Worm (Caenorhabditis elegans) whole organism, early embryonic: ENCODE measurements around the gene srj-24.

Experiments used
- B0310.2 ChIP-seq: sonication (generic microtip); optimal IDR thresholded peaks from 2 replicates; lab custom pipeline; 2016; ENCODE audit warnings: mild to moderate bottlenecking, missing genetic modification characterization, missing compliant biosample characterization
- F13C5.2 ChIP-seq: sonication (generic microtip); optimal IDR thresholded peaks from 2 replicates; lab custom pipeline; 2017; ENCODE audit warnings: mild to moderate bottlenecking, missing genetic modification characterization, inconsistent platforms, missing compliant biosample characterization
- aly-1 ChIP-seq: sonication (generic microtip); optimal IDR thresholded peaks from 2 replicates; lab custom pipeline; 2016; ENCODE audit warnings: missing genetic modification characterization, missing compliant biosample characterization
- ama-1 ChIP-seq: fragments of 150-350 bp; optimal IDR thresholded peaks from 2 replicates; lab custom pipeline; 2014
- ceh-13 ChIP-seq: fragments of 200-800 bp; sonication (Bioruptor generic); optimal IDR thresholded peaks from 2 replicates; lab custom pipeline; 2018; ENCODE audit warnings: mild to moderate bottlenecking, missing genetic modification characterization, missing compliant biosample characterization
- ceh-36 ChIP-seq: sonication (generic microtip); optimal IDR thresholded peaks from 2 replicates; lab custom pipeline; 2016; ENCODE audit warnings: missing genetic modification characterization, inconsistent platforms, missing compliant biosample characterization
- ets-7 ChIP-seq: sonication (generic microtip); optimal IDR thresholded peaks from 2 replicates; lab custom pipeline; 2016; ENCODE audit warnings: missing genotype, missing genetic modification characterization, missing compliant biosample characterization
- flt-1 ChIP-seq: fragments of 200-800 bp; sonication (Bioruptor generic); IDR thresholded peaks from 2 replicates; pipeline ENCODE4 v1.3.6; 2022; ENCODE audit warnings: missing genetic modification characterization, missing compliant biosample characterization
- hmbx-1 ChIP-seq: sonication (generic microtip); optimal IDR thresholded peaks from 2 replicates; lab custom pipeline; 2016; ENCODE audit warnings: mild to moderate bottlenecking, missing genetic modification characterization, missing compliant biosample characterization
- hmg-4 ChIP-seq: fragments of 200-800 bp; sonication (Bioruptor generic); optimal IDR thresholded peaks from 2 replicates; lab custom pipeline; 2018; ENCODE audit warnings: mild to moderate bottlenecking, missing genetic modification characterization, missing compliant biosample characterization
- hnd-1 ChIP-seq: sonication (generic microtip); optimal IDR thresholded peaks from 2 replicates; lab custom pipeline; 2016; ENCODE audit warnings: missing genetic modification characterization, missing compliant biosample characterization
- pes-1 ChIP-seq: fragments of 200-800 bp; sonication (Bioruptor generic); IDR thresholded peaks from 2 replicates; pipeline ENCODE4 v1.3.6; 2022; ENCODE audit warnings: missing genetic modification reagents, missing genetic modification characterization, missing compliant biosample characterization
- scrt-1 ChIP-seq: fragments of 200-800 bp; sonication (Bioruptor generic); IDR thresholded peaks from 2 replicates; pipeline ENCODE4 v1.3.6; 2022; ENCODE audit warnings: missing genetic modification characterization, missing compliant biosample characterization
- sea-1 ChIP-seq: fragments of 200-800 bp; sonication (Bioruptor generic); conservative IDR thresholded peaks from 2 replicates; pipeline ENCODE4 v1.3.6; 2022; ENCODE audit warnings: missing genetic modification characterization, missing compliant biosample characterization
- tbx-11 ChIP-seq: fragments of 200-800 bp; sonication (Bioruptor generic); IDR thresholded peaks from 2 replicates; pipeline ENCODE4 v1.3.6; 2022; ENCODE audit warnings: missing genetic modification characterization, missing compliant biosample characterization
- tbx-37 ChIP-seq: fragments of 200-800 bp; sonication (Bioruptor generic); conservative IDR thresholded peaks from 2 replicates; pipeline ENCODE4 v1.3.6; 2022; ENCODE audit warnings: missing genetic modification reagents, missing genetic modification characterization, missing compliant biosample characterization
- tra-4 ChIP-seq: sonication (generic microtip); optimal IDR thresholded peaks from 2 replicates; lab custom pipeline; 2017; ENCODE audit warnings: missing genetic modification characterization, missing compliant biosample characterization

Gene srj-24

DNA sequence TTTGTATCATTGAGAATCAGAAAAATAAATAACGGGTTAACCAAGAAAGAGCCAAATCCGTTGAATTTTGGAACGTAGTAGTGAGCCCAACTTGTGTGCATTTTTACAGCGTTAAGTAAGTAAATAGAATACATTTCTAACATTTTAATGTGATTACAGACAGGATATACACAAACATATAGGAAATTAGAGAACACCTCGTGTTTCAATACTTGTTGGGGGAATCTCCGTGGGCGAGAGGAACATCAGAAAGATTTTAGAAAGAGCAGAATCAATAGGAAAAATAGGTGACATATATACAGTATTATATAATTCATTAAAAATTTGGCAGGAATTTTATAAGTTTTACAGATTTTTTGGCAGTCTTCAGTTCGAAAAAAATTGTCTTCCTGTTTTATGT lies at the start of gene srj-24:
TSS of gene srj-24 (minus strand) at position 101 of the 400 bp plus-strand sequence.
- TF ChIP-seq tbx-37 (GFP tag; lab: Robert Waterston, UW) (no peak), tbx-11 (GFP tag; lab: Robert Waterston, UW) (no peak), ceh-13 (GFP tag; lab: Kevin White, UChicago) (no peak), flt-1 (GFP tag; lab: Robert Waterston, UW) (no peak), hmbx-1 (tag; lab: Kevin White, UChicago) (no peak), B0310.2 (tag; lab: Kevin White, UChicago) (no peak), aly-1 (tag; lab: Kevin White, UChicago) (no peak), pes-1 (GFP tag; lab: Robert Waterston, UW) (no peak), tra-4 (tag; lab: Kevin White, UChicago) (no peak), hmg-4 (no peak), hnd-1 (no peak), sea-1 (GFP tag; lab: Robert Waterston, UW) (no peak), F13C5.2 (tag; lab: Kevin White, UChicago) (no peak)

DNA sequence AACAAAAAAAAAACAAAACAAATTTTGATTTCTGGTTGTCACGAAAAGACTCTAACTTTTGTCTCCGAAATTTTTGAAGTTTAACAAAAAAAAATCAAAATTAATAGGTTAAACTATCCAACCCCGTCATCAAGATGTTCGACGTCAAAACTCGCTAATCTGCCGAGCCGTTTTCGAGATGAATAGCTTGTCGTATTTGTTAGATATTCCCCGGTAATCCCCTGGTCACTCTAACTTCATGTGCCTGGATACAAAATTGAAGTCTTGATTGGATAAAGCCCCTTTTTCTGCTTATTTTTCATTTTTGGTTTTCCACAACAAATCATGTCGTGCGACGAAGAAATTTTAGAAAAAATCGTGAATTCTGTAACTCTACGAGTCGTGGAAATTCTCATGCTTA lies 43.8 kb upstream of the srj-24 start, which contains the start of gene srab-16:
TSS of gene srab-16 (plus strand) at position 301 of the 400 bp plus-strand sequence.
- TF ChIP-seq scrt-1 (no peak), hmg-4 (no peak), tbx-11 (GFP tag; lab: Robert Waterston, UW) (no peak), tra-4 (tag; lab: Kevin White, UChicago) (no peak), ceh-13 (GFP tag; lab: Kevin White, UChicago) (no peak), hmbx-1 (tag; lab: Kevin White, UChicago) (no peak), ama-1 (no peak), B0310.2 (tag; lab: Kevin White, UChicago) (no peak), flt-1 (GFP tag; lab: Robert Waterston, UW) (no peak), pes-1 (GFP tag; lab: Robert Waterston, UW) (no peak), hnd-1 (no peak), ets-7 (tag; lab: Kevin White, UChicago) (no peak), ceh-36 (tag; lab: Kevin White, UChicago) (no peak), aly-1 (tag; lab: Kevin White, UChicago) (no peak), F13C5.2 (tag; lab: Kevin White, UChicago) (no peak), sea-1 (GFP tag; lab: Robert Waterston, UW) (no peak), tbx-37 (GFP tag; lab: Robert Waterston, UW) (no peak)

DNA sequence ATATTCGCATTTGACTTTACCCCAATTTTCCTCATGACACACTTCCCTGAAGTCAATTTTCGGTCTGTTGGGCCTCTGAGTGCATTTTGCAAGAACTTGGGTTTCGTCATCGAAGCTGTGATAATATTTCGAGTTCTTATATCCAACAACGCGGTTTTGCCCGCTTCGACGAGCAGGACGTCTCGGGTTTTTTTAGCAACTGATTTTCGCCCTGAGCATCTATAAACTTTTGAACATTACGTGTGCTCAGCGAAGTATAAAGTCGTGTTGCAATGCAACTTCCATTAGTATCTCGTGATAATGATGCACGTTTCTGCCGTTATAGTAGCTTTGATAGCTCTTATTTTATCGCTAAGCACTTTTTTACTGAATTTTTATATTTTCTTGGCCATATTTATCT lies 41.3 kb upstream of the srj-24 start, which contains the start of gene srbc-60:
TSS of gene srbc-60 (plus strand) at position 301 of the 400 bp plus-strand sequence.
- TF ChIP-seq pes-1 (GFP tag; lab: Robert Waterston, UW) (no peak), ama-1 (no peak), hmbx-1 (tag; lab: Kevin White, UChicago) (no peak), ceh-13 (GFP tag; lab: Kevin White, UChicago) (no peak), tbx-37 (GFP tag; lab: Robert Waterston, UW) (no peak), sea-1 (GFP tag; lab: Robert Waterston, UW) (no peak), ets-7 (tag; lab: Kevin White, UChicago) (no peak), hmg-4 (no peak), flt-1 (GFP tag; lab: Robert Waterston, UW) (no peak), F13C5.2 (tag; lab: Kevin White, UChicago) (no peak), hnd-1 (no peak), tbx-11 (GFP tag; lab: Robert Waterston, UW) (no peak), scrt-1 (no peak), tra-4 (tag; lab: Kevin White, UChicago) (no peak), aly-1 (tag; lab: Kevin White, UChicago) (no peak), ceh-36 (tag; lab: Kevin White, UChicago) (no peak), B0310.2 (tag; lab: Kevin White, UChicago) (no peak)

DNA sequence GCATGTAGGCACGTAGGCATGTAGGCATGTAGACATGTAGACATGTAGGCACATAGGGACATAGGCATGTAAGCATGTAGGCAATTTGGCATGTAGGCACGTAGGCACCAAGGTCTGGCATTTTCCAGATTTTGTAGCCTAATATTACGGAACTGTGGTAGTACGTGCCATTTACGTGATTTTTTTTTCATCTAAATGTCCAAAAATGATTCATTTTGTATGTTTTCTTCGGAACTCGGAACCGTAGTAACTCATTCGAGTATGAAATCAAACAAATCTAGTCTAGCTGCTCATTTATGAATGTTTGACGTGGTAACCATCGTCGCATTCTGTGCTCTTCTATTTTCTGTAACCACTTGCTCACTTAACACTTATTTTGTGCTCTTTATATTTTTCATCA lies 39.7 kb upstream of the srj-24 start, which contains the start of gene srbc-59:
TSS of gene srbc-59 (plus strand) at position 301 of the 400 bp plus-strand sequence.
- TF ChIP-seq F13C5.2 (tag; lab: Kevin White, UChicago) = no peak
- no peak for TF ChIP-seq scrt-1
- TF ChIP-seq ceh-36 (tag; lab: Kevin White, UChicago) = no peak
- no peak for TF ChIP-seq sea-1 (GFP tag; lab: Robert Waterston, UW)
- TF ChIP-seq aly-1 (tag; lab: Kevin White, UChicago) = no peak
- TF ChIP-seq ets-7 (tag; lab: Kevin White, UChicago) = no peak
- no peak for TF ChIP-seq pes-1 (GFP tag; lab: Robert Waterston, UW)

DNA sequence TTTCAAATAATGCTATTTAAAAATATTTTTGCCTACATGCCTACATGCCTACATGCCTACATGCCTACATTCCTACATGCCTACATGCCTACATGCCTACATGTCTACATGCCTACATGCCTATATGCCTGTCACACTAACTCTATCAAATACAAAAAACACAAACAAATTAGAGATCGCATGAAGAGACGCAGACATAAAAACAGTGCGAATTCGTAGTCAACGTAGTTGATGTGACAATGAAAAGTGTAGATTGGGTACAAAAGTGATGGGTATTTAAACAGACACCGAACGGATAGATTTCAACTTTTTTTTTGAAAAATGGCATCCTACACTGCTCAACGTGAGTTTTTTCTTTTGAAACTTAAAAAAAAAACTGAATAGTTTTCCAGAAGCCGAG lies 38.6 kb upstream of the srj-24 start, which contains the start of gene R09E12.9:
TSS of gene R09E12.9 (plus strand) at position 316 of the 400 bp plus-strand sequence.
- TF ChIP-seq B0310.2 (tag; lab: Kevin White, UChicago) = no peak
- no peak for TF ChIP-seq F13C5.2 (tag; lab: Kevin White, UChicago)
- no peak for TF ChIP-seq scrt-1
- TF ChIP-seq ets-7 (tag; lab: Kevin White, UChicago) = no peak
- no peak for TF ChIP-seq ceh-13 (GFP tag; lab: Kevin White, UChicago)
- TF ChIP-seq hmbx-1 (tag; lab: Kevin White, UChicago) = no peak
- TF ChIP-seq tbx-37 (GFP tag; lab: Robert Waterston, UW) = no peak
- no peak for TF ChIP-seq flt-1 (GFP tag; lab: Robert Waterston, UW)
- no peak for TF ChIP-seq tra-4 (tag; lab: Kevin White, UChicago)
- TF ChIP-seq aly-1 (tag; lab: Kevin White, UChicago) = no peak
- no peak for TF ChIP-seq hnd-1
- no peak for TF ChIP-seq tbx-11 (GFP tag; lab: Robert Waterston, UW)
- TF ChIP-seq sea-1 (GFP tag; lab: Robert Waterston, UW) = no peak
- TF ChIP-seq ama-1 = no peak
- no peak for TF ChIP-seq hmg-4
- TF ChIP-seq ceh-36 (tag; lab: Kevin White, UChicago) = no peak

DNA sequence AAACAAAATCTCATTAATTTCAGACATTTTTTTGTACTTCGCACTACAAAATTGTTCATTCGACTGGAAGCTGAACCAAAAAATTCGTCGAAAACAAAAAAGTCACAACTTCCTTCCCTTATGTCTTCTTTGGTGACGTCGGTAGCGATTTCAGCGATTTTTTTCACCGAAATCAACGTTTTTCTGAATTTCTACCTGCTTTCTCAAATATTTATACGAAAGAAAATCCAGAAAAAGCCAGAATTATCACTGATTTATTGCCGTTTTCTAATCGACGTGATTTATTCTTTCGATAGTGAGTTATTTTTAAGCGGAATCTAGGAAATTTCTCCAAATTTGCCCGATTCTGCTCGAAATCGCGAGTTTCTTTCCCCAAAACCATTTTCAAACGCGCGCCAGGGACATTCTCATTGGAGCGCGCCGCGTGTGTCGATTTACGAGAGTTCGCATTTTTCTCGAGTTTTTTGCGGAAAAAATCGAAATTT lies 36.2 kb upstream of the srj-24 start, which contains the start of gene srbc-58:
TSS of gene srbc-58 (plus strand) at position 121 of the 485 bp plus-strand sequence.
- no peak for TF ChIP-seq ceh-13 (GFP tag; lab: Kevin White, UChicago)
- no peak for TF ChIP-seq hmg-4
- TF ChIP-seq sea-1 (GFP tag; lab: Robert Waterston, UW) = 0 out of 2 replicates have a peak, but pooled peaks have one; percentile 44
- TF ChIP-seq tra-4 (tag; lab: Kevin White, UChicago) = no peak
- TF ChIP-seq pes-1 (GFP tag; lab: Robert Waterston, UW) = no peak
